Worm (Caenorhabditis elegans) whole organism, L2 larva: ENCODE results near the gene F47B7.2.

ENCODE experiments used
- F13H6.1 ChIP-seq: sonication (generic microtip); optimal IDR thresholded peaks from 2 replicates; lab custom pipeline; 2016; ENCODE audit warnings: missing genetic modification characterization, missing compliant biosample characterization
- R02D3.7 ChIP-seq: fragments of 150-350 bp; optimal IDR thresholded peaks from 2 replicates; lab custom pipeline; 2014; ENCODE audit warnings: missing biosample characterization, missing genetic modification characterization
- ZK546.5 ChIP-seq: sonication (generic microtip); optimal IDR thresholded peaks from 2 replicates; lab custom pipeline; 2017; ENCODE audit warnings: missing biosample characterization, missing genetic modification characterization
- alr-1 ChIP-seq: fragments of 150-350 bp; optimal IDR thresholded peaks from 2 replicates; lab custom pipeline; 2014; ENCODE audit warnings: missing biosample characterization, missing genetic modification characterization
- aly-2 ChIP-seq: fragments of 150-350 bp; optimal IDR thresholded peaks from 2 replicates; lab custom pipeline; 2014; ENCODE audit warnings: missing biosample characterization, missing genetic modification characterization
- ama-1 ChIP-seq: fragments of 150-350 bp; optimal IDR thresholded peaks from 2 replicates; lab custom pipeline; 2018; ENCODE audit warnings: inconsistent platforms
- blmp-1 ChIP-seq: sonication (generic microtip); optimal IDR thresholded peaks from 2 replicates; lab custom pipeline; 2017; ENCODE audit warnings: missing genetic modification characterization, mild to moderate bottlenecking, missing compliant biosample characterization, antibody characterized with exemption, moderate library complexity; ENCODE audit not compliant: insufficient read depth
- ceh-82 ChIP-seq: fragments of 150-350 bp; optimal IDR thresholded peaks from 2 replicates; lab custom pipeline; 2014; ENCODE audit warnings: missing biosample characterization, missing genetic modification characterization
- crh-2 ChIP-seq: sonication (generic microtip); optimal IDR thresholded peaks from 2 replicates; lab custom pipeline; 2017; ENCODE audit warnings: missing biosample characterization, missing genetic modification characterization
- dmd-4 ChIP-seq: sonication (generic microtip); optimal IDR thresholded peaks from 2 replicates; lab custom pipeline; 2017; ENCODE audit warnings: missing biosample characterization, missing genetic modification characterization
- elt-1 ChIP-seq: fragments of 150-350 bp; optimal IDR thresholded peaks from 2 replicates; lab custom pipeline; 2014; ENCODE audit warnings: missing biosample characterization, missing genetic modification characterization
- fos-1 ChIP-seq: fragments of 150-350 bp; optimal IDR thresholded peaks from 2 replicates; lab custom pipeline; 2014; ENCODE audit warnings: missing biosample characterization, missing genetic modification characterization
- gmeb-1 ChIP-seq: fragments of 150-350 bp; optimal IDR thresholded peaks from 2 replicates; lab custom pipeline; 2014; ENCODE audit warnings: missing biosample characterization, missing genetic modification characterization
- lin-11 ChIP-seq: fragments of 150-350 bp; sonication (generic microtip); optimal IDR thresholded peaks from 2 replicates; lab custom pipeline; 2014; ENCODE audit warnings: missing biosample characterization, missing genetic modification characterization, inconsistent platforms, mixed read lengths
- lin-13 ChIP-seq: fragments of 150-350 bp; optimal IDR thresholded peaks from 2 replicates; lab custom pipeline; 2014; ENCODE audit warnings: missing biosample characterization, missing genetic modification reagents, missing genetic modification characterization
- mab-5 ChIP-seq: fragments of 150-350 bp; optimal IDR thresholded peaks from 2 replicates; lab custom pipeline; 2014; ENCODE audit warnings: missing biosample characterization, missing genetic modification characterization
- mdl-1 ChIP-seq, 2 experiments: fragments of 150-350 bp in 1 of 2; sonication (generic microtip) in 1 of 2; optimal IDR thresholded peaks; 2 replicates each; lab custom pipeline; 2017; ENCODE audit warnings: missing biosample characterization in 2 of 2, missing genetic modification characterization in 2 of 2
- nhr-10 ChIP-seq: sonication (generic microtip); optimal IDR thresholded peaks from 2 replicates; lab custom pipeline; 2017; ENCODE audit warnings: missing biosample characterization, missing genetic modification characterization
- nhr-11 ChIP-seq: fragments of 150-350 bp; optimal IDR thresholded peaks from 2 replicates; lab custom pipeline; 2014; ENCODE audit warnings: missing biosample characterization, missing genetic modification characterization
- nhr-12 ChIP-seq: fragments of 150-350 bp; optimal IDR thresholded peaks from 2 replicates; lab custom pipeline; 2014; ENCODE audit warnings: missing biosample characterization, missing genetic modification characterization
- nhr-129 ChIP-seq: fragments of 150-350 bp; optimal IDR thresholded peaks from 2 replicates; lab custom pipeline; 2014; ENCODE audit warnings: missing biosample characterization, missing genetic modification characterization
- nhr-21 ChIP-seq: fragments of 150-350 bp; optimal IDR thresholded peaks from 2 replicates; lab custom pipeline; 2014; ENCODE audit warnings: missing biosample characterization, missing genetic modification characterization
- nhr-23 ChIP-seq: fragments of 150-350 bp; optimal IDR thresholded peaks from 2 replicates; lab custom pipeline; 2014; ENCODE audit warnings: missing biosample characterization, missing genetic modification reagents, missing genetic modification characterization
- nhr-237 ChIP-seq: fragments of 150-350 bp; optimal IDR thresholded peaks from 2 replicates; lab custom pipeline; 2014; ENCODE audit warnings: missing biosample characterization, missing genetic modification characterization
- nhr-25 ChIP-seq: fragments of 150-350 bp; sonication (generic microtip); optimal IDR thresholded peaks from 3 replicates; lab custom pipeline; 2014; ENCODE audit warnings: missing biosample characterization, missing genetic modification characterization
- nhr-6 ChIP-seq: fragments of 150-350 bp; optimal IDR thresholded peaks from 2 replicates; lab custom pipeline; 2014; ENCODE audit warnings: missing biosample characterization, missing genetic modification characterization
- nhr-77 ChIP-seq: fragments of 150-350 bp; optimal IDR thresholded peaks from 2 replicates; lab custom pipeline; 2014; ENCODE audit warnings: missing biosample characterization, missing genetic modification characterization
- peb-1 ChIP-seq: fragments of 150-350 bp; optimal IDR thresholded peaks from 2 replicates; lab custom pipeline; 2014; ENCODE audit warnings: missing biosample characterization, missing genetic modification characterization
- sma-3 ChIP-seq: sonication (generic microtip); optimal IDR thresholded peaks from 2 replicates; lab custom pipeline; 2016; ENCODE audit warnings: missing genetic modification reagents, missing genetic modification characterization, missing compliant biosample characterization
- sma-9 ChIP-seq, 2 experiments: fragments of 150-350 bp in 1 of 2; sonication (generic microtip) in 1 of 2; optimal IDR thresholded peaks; 2 replicates each; lab custom pipeline; 2014 to 2016; ENCODE audit warnings: missing genetic modification characterization in 2 of 2, mild to moderate bottlenecking in 1 of 2, missing biosample characterization in 1 of 2, missing compliant biosample characterization in 1 of 2, missing genetic modification reagents in 1 of 2, moderate library complexity in 1 of 2
- snpc-4 ChIP-seq: fragments of 150-350 bp; optimal IDR thresholded peaks from 2 replicates; lab custom pipeline; 2014; ENCODE audit warnings: missing biosample characterization, missing genetic modification characterization
- unc-39 ChIP-seq: fragments of 150-350 bp; optimal IDR thresholded peaks from 2 replicates; lab custom pipeline; 2014; ENCODE audit warnings: missing biosample characterization, missing genetic modification characterization
- unc-55 ChIP-seq: fragments of 150-350 bp; sonication (generic microtip); optimal IDR thresholded peaks from 3 replicates; lab custom pipeline; 2014; ENCODE audit warnings: missing biosample characterization, missing genetic modification reagents, missing genetic modification characterization
- zag-1 ChIP-seq: fragments of 150-350 bp; optimal IDR thresholded peaks from 2 replicates; lab custom pipeline; 2014; ENCODE audit warnings: missing biosample characterization, missing genetic modification characterization
- ztf-1 ChIP-seq: fragments of 200-800 bp; sonication (Bioruptor generic); conservative IDR thresholded peaks from 2 replicates; pipeline ENCODE4 v1.3.6; 2022; ENCODE audit warnings: missing genetic modification characterization, missing compliant biosample characterization
- ztf-11 ChIP-seq: sonication (generic microtip); optimal IDR thresholded peaks from 2 replicates; lab custom pipeline; 2017; ENCODE audit warnings: missing biosample characterization, missing genetic modification characterization
- ztf-4 ChIP-seq: fragments of 150-350 bp; optimal IDR thresholded peaks from 2 replicates; lab custom pipeline; 2014; ENCODE audit warnings: missing biosample characterization, missing genetic modification characterization

F47B7.2 gene

ce11 chrX:3823869-3824268 lies 51.3 kb downstream of the F47B7.2 start (continued):
- no peak for TF ChIP-seq lin-11 (tag; lab: Kevin White, UChicago)
- no peak for TF ChIP-seq nhr-10
- TF ChIP-seq sma-3 (GFP tag; lab: Kevin White, UChicago), result peak; percentile 68
- TF ChIP-seq nhr-77 (tag; lab: Kevin White, UChicago), result no peak
- TF ChIP-seq lin-13 (GFP tag; lab: Kevin White, UChicago), result no peak
- no peak for TF ChIP-seq nhr-21 (tag; lab: Kevin White, UChicago)
- TF ChIP-seq aly-2, result no peak
- TF ChIP-seq nhr-12, result no peak
- TF ChIP-seq gmeb-1 (tag; lab: Kevin White, UChicago), result peak; percentile 10
- TF ChIP-seq unc-39 (tag; lab: Kevin White, UChicago), result no peak
- TF ChIP-seq ztf-4, result no peak
- TF ChIP-seq mdl-1 (tag; optimal IDR thresholded peaks at IDR 0.05; lab: Kevin White, UChicago), result no peak
- TF ChIP-seq ama-1 (lab: Kevin White, UChicago), result no peak
- no peak for TF ChIP-seq nhr-237 (tag; lab: Kevin White, UChicago)

ce11 chrX:3824443-3824842 lies 51.9 kb downstream of the F47B7.2 start:
- TF ChIP-seq nhr-21 (tag; lab: Kevin White, UChicago), result peak; percentile 58
- no peak for TF ChIP-seq alr-1 (tag; lab: Kevin White, UChicago)
- TF ChIP-seq, all 48 proteins: peak for 1

- peak; percentile 51 for TF ChIP-seq sma-9 (GFP tag; optimal IDR thresholded peaks at IDR 0.05; lab: Kevin White, UChicago)
- TF ChIP-seq sma-9 (tag; optimal IDR thresholded peaks at IDR 0.05; lab: Kevin White, UChicago), result no peak
- TF ChIP-seq ZK546.5 (tag; lab: Kevin White, UChicago), result no peak
- TF ChIP-seq elt-1 (tag; lab: Kevin White, UChicago), result no peak
- no peak for TF ChIP-seq nhr-10
- peak; percentile 9 for TF ChIP-seq fos-1 (tag; lab: Kevin White, UChicago)
- peak; percentile 50 for TF ChIP-seq crh-2 (tag; lab: Kevin White, UChicago)
- no peak for TF ChIP-seq nhr-237 (tag; lab: Kevin White, UChicago)
Measured at ce11 chrX:3824907-3825689, 52.5 kb downstream of the F47B7.2 start.

ce11 chrX:3826172-3826571 lies 53.6 kb downstream of the F47B7.2 start:
- no peak for TF ChIP-seq nhr-11
- no peak for TF ChIP-seq unc-55
- no peak for TF ChIP-seq nhr-10
- TF ChIP-seq nhr-129 (tag; lab: Kevin White, UChicago), result peak; percentile 32
- TF ChIP-seq ZK546.5 (tag; lab: Kevin White, UChicago), result no peak
- no peak for TF ChIP-seq dmd-4 (tag; lab: Kevin White, UChicago)
- no peak for TF ChIP-seq blmp-1 (tag; lab: Kevin White, UChicago)
- no peak for TF ChIP-seq nhr-23
- TF ChIP-seq F13H6.1 (tag; lab: Kevin White, UChicago), result peak; percentile 73

ce11 chrX:3826863-3827262 lies 54.3 kb downstream of the F47B7.2 start, which contains the start of gene fkh-9:
Gene fkh-9, minus strand, starts transcription at chrX:3826963.
- TF ChIP-seq aly-2 (no peak), nhr-6 (tag; lab: Kevin White, UChicago) (no peak), ZK546.5 (tag; lab: Kevin White, UChicago) (no peak), nhr-12 (no peak), R02D3.7 (tag; lab: Kevin White, UChicago) (no peak), mab-5 (tag; lab: Kevin White, UChicago) (no peak)

- TF ChIP-seq ztf-11 (tag; lab: Kevin White, UChicago) (no peak), peb-1 (tag; lab: Kevin White, UChicago) (no peak), ceh-82 (tag; lab: Kevin White, UChicago) (no peak), nhr-12 (no peak), nhr-25 (tag; lab: Kevin White, UChicago) (no peak), nhr-11 (no peak), lin-11 (tag; lab: Kevin White, UChicago) (no peak), nhr-21 (tag; lab: Kevin White, UChicago) (no peak), nhr-10 (no peak), ZK546.5 (tag; lab: Kevin White, UChicago) (no peak), ztf-1 (GFP tag; lab: Robert Waterston, UW) (no peak), dmd-4 (tag; lab: Kevin White, UChicago) (no peak), elt-1 (tag; lab: Kevin White, UChicago) (no peak), snpc-4 (no peak), zag-1 (tag; lab: Kevin White, UChicago) (no peak)
Measured at ce11 chrX:3827311-3827710, 54.7 kb downstream of the F47B7.2 start.
